Worm (Caenorhabditis elegans) whole organism, young adult: ENCODE measurements around the gene gba-3.

Source experiments
- F33H1.4 ChIP-seq: fragments of 200-800 bp; sonication (Bioruptor generic); IDR thresholded peaks from 2 replicates; pipeline ENCODE4 v1.3.6; 2022; ENCODE audit warnings: missing genetic modification reagents, missing genetic modification characterization, missing compliant biosample characterization
- ztf-6 ChIP-seq: fragments of 200-800 bp; sonication (Bioruptor generic); IDR thresholded peaks from 2 replicates; pipeline ENCODE4 v1.3.6; 2022; ENCODE audit warnings: missing genetic modification reagents, missing genetic modification characterization, missing compliant biosample characterization

ce11 chrIV:17483230-17483629 lies 10.1 kb downstream of the gba-3 start, which contains the start of gene rabr-2:
- TF ChIP-seq ztf-6 (GFP tag; lab: Robert Waterston, UW) (no peak), F33H1.4 (GFP tag; lab: Robert Waterston, UW) (no peak)
